Fruit fly (Drosophila melanogaster) whole organism, embryonic: Measurements from ENCODE around the gene Ubi-p63E.

ENCODE experiments used
- Adf1 ChIP-seq: fragments of 200-800 bp; sonication (Bioruptor generic); IDR thresholded peaks from 2 replicates; pipeline ENCODE4 v1.3.6; 2022; ENCODE audit warnings: missing biosample characterization, missing genetic modification characterization
- Bgb ChIP-seq: fragments of 200-800 bp; sonication (Bioruptor generic); IDR thresholded peaks from 2 replicates; pipeline ENCODE4 v1.3.6; 2022; ENCODE audit warnings: missing biosample characterization, missing genetic modification characterization; ENCODE audit not compliant: partially characterized antibody
- CG11093 ChIP-seq: fragments of 200-800 bp; sonication (Bioruptor generic); IDR thresholded peaks from 3 replicates; pipeline ENCODE4 v1.3.6; 2022; ENCODE audit warnings: missing biosample characterization, missing genetic modification characterization
- CG12769 ChIP-seq: fragments of 200-800 bp; sonication (Bioruptor generic); optimal IDR thresholded peaks from 2 replicates; lab custom pipeline; 2019; ENCODE audit warnings: missing biosample characterization, mild to moderate bottlenecking, missing genetic modification characterization, moderate library complexity
- CG13775 ChIP-seq: fragments of 200-800 bp; sonication (Bioruptor generic); optimal IDR thresholded peaks from 3 replicates; lab custom pipeline; 2017; ENCODE audit warnings: missing biosample characterization, mild to moderate bottlenecking, missing genetic modification characterization
- CG15269 ChIP-seq: fragments of 200-800 bp; sonication (Bioruptor generic); optimal IDR thresholded peaks from 2 replicates; lab custom pipeline; 2018; ENCODE audit warnings: missing biosample characterization, mild to moderate bottlenecking, missing genetic modification characterization, moderate library complexity
- CG16779 ChIP-seq: fragments of 200-800 bp; sonication (Bioruptor generic); IDR thresholded peaks from 2 replicates; pipeline ENCODE4 v1.3.6; 2022; ENCODE audit warnings: missing biosample characterization, missing genetic modification characterization
- CG16815 ChIP-seq: fragments of 200-800 bp; sonication (Bioruptor generic); optimal IDR thresholded peaks from 3 replicates; lab custom pipeline; 2017; ENCODE audit warnings: missing biosample characterization, mild to moderate bottlenecking, missing genetic modification characterization
- CG17912 ChIP-seq: fragments of 200-800 bp; sonication (Bioruptor generic); optimal IDR thresholded peaks from 2 replicates; lab custom pipeline; 2018; ENCODE audit warnings: missing biosample characterization, mild to moderate bottlenecking, missing genetic modification characterization
- CG18619 ChIP-seq: fragments of 200-800 bp; sonication (Bioruptor generic); optimal IDR thresholded peaks from 3 replicates; lab custom pipeline; 2017; ENCODE audit warnings: missing biosample characterization, mild to moderate bottlenecking, missing genetic modification characterization
- CG2712 ChIP-seq: fragments of 200-800 bp; optimal IDR thresholded peaks from 3 replicates; lab custom pipeline; 2019; ENCODE audit warnings: missing biosample characterization, mild to moderate bottlenecking, missing genetic modification characterization, moderate library complexity
- CG3726 ChIP-seq: fragments of 200-800 bp; sonication (Bioruptor generic); IDR thresholded peaks from 3 replicates; pipeline ENCODE4, ENCODE4 v1.3.6; 2022; ENCODE audit warnings: missing biosample characterization, missing genetic modification characterization
- CG4328 ChIP-seq: fragments of 200-800 bp; sonication (Bioruptor generic); optimal IDR thresholded peaks from 3 replicates; lab custom pipeline; 2017; ENCODE audit warnings: missing biosample characterization, missing genetic modification reagents, missing genetic modification characterization
- CG5180 ChIP-seq: fragments of 200-800 bp; sonication (Bioruptor generic); optimal IDR thresholded peaks from 3 replicates; lab custom pipeline; 2017; ENCODE audit warnings: missing biosample characterization, missing genetic modification characterization, mild to moderate bottlenecking, moderate library complexity, missing genetic modification reagents
- CG6175 ChIP-seq: fragments of 200-800 bp; sonication (Bioruptor generic); IDR thresholded peaks from 3 replicates; pipeline ENCODE4 v1.3.6; 2022; ENCODE audit warnings: missing biosample characterization, missing genetic modification characterization
- CG6765 ChIP-seq: fragments of 200-800 bp; sonication (Bioruptor generic); optimal IDR thresholded peaks from 3 replicates; lab custom pipeline; 2017; ENCODE audit warnings: missing biosample characterization, mild to moderate bottlenecking, missing genetic modification characterization
- CG6791 ChIP-seq: fragments of 200-800 bp; sonication (Bioruptor generic); IDR thresholded peaks from 3 replicates; pipeline ENCODE4 v1.3.6; 2022; ENCODE audit warnings: missing biosample characterization, missing genetic modification characterization; ENCODE audit not compliant: partially characterized antibody
- CG7372 ChIP-seq: fragments of 200-800 bp; sonication (Bioruptor generic); IDR thresholded peaks from 2 replicates; pipeline ENCODE4 v1.3.6; 2022; ENCODE audit warnings: missing biosample characterization, missing genetic modification characterization
- CG7928 ChIP-seq: fragments of 200-800 bp; sonication (Bioruptor generic); optimal IDR thresholded peaks from 2 replicates; lab custom pipeline; 2017; ENCODE audit warnings: missing biosample characterization, mild to moderate bottlenecking, missing genetic modification characterization
- CG8089 ChIP-seq: fragments of 200-800 bp; sonication (Bioruptor generic); optimal IDR thresholded peaks from 3 replicates; lab custom pipeline; 2016; ENCODE audit warnings: missing biosample characterization, missing genetic modification characterization
- CG9215 ChIP-seq: fragments of 200-800 bp; sonication (Bioruptor generic); IDR thresholded peaks from 2 replicates; pipeline ENCODE4 v1.3.6; 2022; ENCODE audit warnings: missing biosample characterization, missing genetic modification characterization
- CG9609 ChIP-seq: fragments of 200-800 bp; sonication (Bioruptor generic); optimal IDR thresholded peaks from 3 replicates; lab custom pipeline; 2016; ENCODE audit warnings: missing biosample characterization, missing genetic modification characterization
- CG9727 ChIP-seq: fragments of 200-800 bp; sonication (Bioruptor generic); optimal IDR thresholded peaks from 3 replicates; lab custom pipeline; 2017; ENCODE audit warnings: missing biosample characterization, mild to moderate bottlenecking, missing genetic modification characterization
- CrebB ChIP-seq: fragments of 200-800 bp; sonication (Bioruptor generic); optimal IDR thresholded peaks from 3 replicates; lab custom pipeline; 2018; ENCODE audit warnings: missing biosample characterization, mild to moderate bottlenecking, missing genetic modification characterization
- Doc2 ChIP-seq: fragments of 200-800 bp; sonication (Bioruptor generic); IDR thresholded peaks from 2 replicates; pipeline ENCODE4 v1.3.6; 2022; ENCODE audit warnings: missing biosample characterization, missing genetic modification characterization
- E2f2 ChIP-seq: fragments of 200-800 bp; sonication (Bioruptor generic); IDR thresholded peaks from 2 replicates; pipeline ENCODE4 v1.3.6; 2022; ENCODE audit warnings: missing biosample characterization, missing genetic modification characterization
- ERR ChIP-seq: fragments of 200-800 bp; sonication (Bioruptor generic); optimal IDR thresholded peaks from 2 replicates; lab custom pipeline; 2016; ENCODE audit warnings: missing biosample characterization, missing genetic modification characterization
- Eip74EF ChIP-seq, 2 experiments: fragments of 200-800 bp in 1 of 2; fragments of >200 bp in 1 of 2; sonication (Bioruptor generic) in 1 of 2; optimal IDR thresholded peaks; 2 replicates each; lab custom pipeline; 2017 to 2019; ENCODE audit warnings: missing biosample characterization in 2 of 2, missing genetic modification characterization in 2 of 2, mild to moderate bottlenecking in 1 of 2, moderate library complexity in 1 of 2
- Fer2 ChIP-seq: fragments of 200-800 bp; sonication (Bioruptor generic); optimal IDR thresholded peaks from 2 replicates; lab custom pipeline; 2018; ENCODE audit warnings: missing biosample characterization, mild to moderate bottlenecking, missing genetic modification characterization, moderate library complexity
- HLH54F ChIP-seq: fragments of 200-800 bp; sonication (Bioruptor generic); optimal IDR thresholded peaks from 3 replicates; lab custom pipeline; 2016; ENCODE audit warnings: missing biosample characterization, missing genetic modification characterization
- Sox102F ChIP-seq: fragments of 200-800 bp; sonication (Bioruptor generic); optimal IDR thresholded peaks from 2 replicates; lab custom pipeline; 2018; ENCODE audit warnings: missing biosample characterization, mild to moderate bottlenecking, missing genetic modification characterization, moderate library complexity
- Ssrp ChIP-seq: fragments of 200-800 bp; sonication (Bioruptor generic); optimal IDR thresholded peaks from 2 replicates; lab custom pipeline; 2018; ENCODE audit warnings: missing biosample characterization, mild to moderate bottlenecking, missing genetic modification characterization, moderate library complexity
- az2 ChIP-seq: fragments of 200-800 bp; sonication (Bioruptor generic); optimal IDR thresholded peaks from 3 replicates; lab custom pipeline; 2016; ENCODE audit warnings: missing biosample characterization, missing genetic modification characterization
- cas ChIP-seq: fragments of 200-800 bp; sonication (Bioruptor generic); IDR thresholded peaks from 2 replicates; pipeline ENCODE4 v1.3.6; 2022; ENCODE audit warnings: missing biosample characterization, missing genetic modification characterization
- cg ChIP-seq: fragments of 200-800 bp; sonication (Bioruptor generic); optimal IDR thresholded peaks from 3 replicates; lab custom pipeline; 2019; ENCODE audit warnings: missing biosample characterization, mild to moderate bottlenecking, missing genetic modification characterization, moderate library complexity
- chinmo ChIP-seq: fragments of 200-800 bp; sonication (Bioruptor generic); IDR thresholded peaks from 4 replicates; pipeline ENCODE4 v1.3.6; 2022; ENCODE audit warnings: missing biosample characterization, missing genetic modification characterization; ENCODE audit not compliant: partially characterized antibody
- dpn ChIP-seq, 2 experiments: fragments of 200-800 bp; sonication (Bioruptor generic); optimal IDR thresholded peaks; 3 replicates each; lab custom pipeline; 2016; ENCODE audit warnings: missing biosample characterization in 2 of 2, missing genetic modification characterization in 2 of 2
- gce ChIP-seq: fragments of 200-800 bp; sonication (Bioruptor generic); IDR thresholded peaks from 3 replicates; pipeline ENCODE4 v1.3.6; 2022; ENCODE audit warnings: missing biosample characterization, missing genetic modification characterization
- gsb-n ChIP-seq: fragments of 200-800 bp; sonication (Bioruptor generic); optimal IDR thresholded peaks from 3 replicates; lab custom pipeline; 2018; ENCODE audit warnings: missing biosample characterization, mild to moderate bottlenecking, missing genetic modification characterization
- her ChIP-seq: fragments of 200-800 bp; sonication (Bioruptor generic); optimal IDR thresholded peaks from 2 replicates; lab custom pipeline; 2016; ENCODE audit warnings: missing biosample characterization, missing genetic modification characterization
- jigr1 ChIP-seq: fragments of 200-800 bp; sonication (Bioruptor generic); IDR thresholded peaks from 3 replicates; pipeline ENCODE4 v1.3.6; 2022; ENCODE audit warnings: missing biosample characterization, missing genetic modification characterization
- kay ChIP-seq: fragments of 200-800 bp; sonication (Bioruptor generic); optimal IDR thresholded peaks from 2 replicates; lab custom pipeline; 2016; ENCODE audit warnings: missing biosample characterization, missing genetic modification characterization
- lbe ChIP-seq: fragments of 200-800 bp; sonication (Bioruptor generic); optimal IDR thresholded peaks from 2 replicates; lab custom pipeline; 2016; ENCODE audit warnings: missing biosample characterization, mild to moderate bottlenecking, missing genetic modification characterization
- nau ChIP-seq: fragments of 200-800 bp; sonication (Bioruptor generic); optimal IDR thresholded peaks from 3 replicates; lab custom pipeline; 2017; ENCODE audit warnings: missing biosample characterization, mild to moderate bottlenecking, missing genetic modification characterization, missing genetic modification reagents
- pzg ChIP-seq: fragments of 200-800 bp; sonication (Bioruptor generic); optimal IDR thresholded peaks from 3 replicates; lab custom pipeline; 2018; ENCODE audit warnings: missing biosample characterization, mild to moderate bottlenecking, missing genetic modification characterization, moderate library complexity
- slbo ChIP-seq: fragments of 200-800 bp; sonication (Bioruptor generic); IDR thresholded peaks from 2 replicates; pipeline ENCODE4 v1.3.6; 2022; ENCODE audit warnings: missing biosample characterization, missing genetic modification characterization
- sug ChIP-seq: fragments of 200-800 bp; optimal IDR thresholded peaks from 2 replicates; lab custom pipeline; 2019; ENCODE audit warnings: missing biosample characterization, mild to moderate bottlenecking, missing genetic modification characterization, moderate library complexity
- zf30C ChIP-seq: fragments of 200-800 bp; sonication (Bioruptor generic); optimal IDR thresholded peaks from 3 replicates; lab custom pipeline; 2018; ENCODE audit warnings: missing biosample characterization, mild to moderate bottlenecking, missing genetic modification characterization

Gene Ubi-p63E

dm6 chr3L:3901865-3902490 is 1.0 kb downstream of the Ubi-p63E start (continued):
- TF ChIP-seq CG9215 (GFP tag; lab: Robert Waterston, UW) (no peak), Fer2 (tag; lab: Kevin White, UChicago) (no peak), cg (GFP tag; lab: Kevin White, UChicago) (peak; percentile 84), CG12769 (tag; lab: Kevin White, UChicago) (peak; percentile 35), CG7372 (GFP tag; lab: Robert Waterston, UW) (no peak), CG16779 (no peak)

DNA sequence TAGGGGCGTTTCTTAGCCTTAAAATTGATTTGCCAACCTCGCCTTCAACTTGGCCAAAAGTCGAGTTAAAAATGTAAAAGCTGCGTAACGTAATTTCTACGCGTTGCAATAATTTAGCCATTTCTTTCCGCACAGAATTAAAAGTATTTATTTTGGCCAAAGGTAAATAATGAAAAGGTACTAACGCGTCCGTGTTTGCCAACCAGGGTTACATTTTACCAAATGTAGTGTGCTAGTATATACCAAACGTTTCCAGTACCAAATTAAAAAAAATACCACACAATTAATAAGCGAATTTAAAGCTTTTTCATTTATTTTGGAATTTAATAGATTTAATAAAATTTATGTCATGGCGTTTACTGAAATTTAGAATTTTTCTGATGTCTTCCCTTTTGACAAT is 4.0 kb downstream of the Ubi-p63E start, which contains the start of gene Ccz1:
Ccz1 (minus strand) TSS at position 179 of the 400 bp plus-strand sequence.
- TF ChIP-seq CG11093 (GFP tag; lab: Robert Waterston, UW) (peak; percentile 33; the same call in 1 of the 3 replicates), zf30C (GFP tag; lab: Kevin White, UChicago) (no peak), her (peak; percentile 66), dpn (GFP tag; optimal IDR thresholded peaks at IDR 0.05; lab: Kevin White, UChicago) (peak; percentile 33 to 77), Ssrp (no peak), CG6175 (GFP tag; lab: Robert Waterston, UW) (no peak), CG7928 (GFP tag; lab: Kevin White, UChicago) (peak; percentile 87), CG6791 (GFP tag; lab: Robert Waterston, UW) (no peak), CG6765 (GFP tag; lab: Kevin White, UChicago) (peak; percentile 25), gce (GFP tag; lab: Robert Waterston, UW) (no peak), chinmo (GFP tag; lab: Robert Waterston, UW) (no peak), az2 (peak; percentile 22), CG17912 (GFP tag; lab: Kevin White, UChicago) (peak; percentile 90), CG2712 (tag; lab: Kevin White, UChicago) (peak; percentile 23), CG9727 (GFP tag; lab: Kevin White, UChicago) (peak; percentile 71), lbe (GFP tag; lab: Kevin White, UChicago) (peak; percentile 69), CG13775 (GFP tag; lab: Kevin White, UChicago) (peak; percentile 30), CG8089 (GFP tag; lab: Kevin White, UChicago) (peak; percentile 76), nau (GFP tag; lab: Kevin White, UChicago) (peak; percentile 71), jigr1 (GFP tag; lab: Robert Waterston, UW) (no peak), CG18619 (peak; percentile 71), CG5180 (GFP tag; lab: Kevin White, UChicago) (peak; percentile 51), kay (GFP tag; lab: Kevin White, UChicago) (peak; percentile 76), sug (peak; percentile 52), CG9609 (peak; percentile 61), CG3726 (no peak), Sox102F (GFP tag; lab: Kevin White, UChicago) (peak; percentile 65), slbo (GFP tag; lab: Robert Waterston, UW) (no peak), gsb-n (peak; percentile 66), Adf1 (GFP tag; lab: Robert Waterston, UW) (no peak), cas (GFP tag; lab: Robert Waterston, UW) (no peak), CG16815 (GFP tag; lab: Kevin White, UChicago) (peak; percentile 5), Doc2 (GFP tag; lab: Robert Waterston, UW) (no peak), pzg (GFP tag; lab: Kevin White, UChicago) (peak; percentile 62), CrebB (tag; lab: Kevin White, UChicago) (peak; percentile 37), E2f2 (GFP tag; lab: Robert Waterston, UW) (no peak), HLH54F (GFP tag; lab: Kevin White, UChicago) (peak; percentile 66), Bgb (GFP tag; lab: Robert Waterston, UW) (no peak), CG4328 (GFP tag; lab: Kevin White, UChicago) (peak; percentile 67), ERR (peak; percentile 62), CG15269 (tag; lab: Kevin White, UChicago) (peak; percentile 63), Eip74EF (GFP tag; optimal IDR thresholded peaks at IDR 0.05; lab: Kevin White, UChicago) (no peak)
